Worm (Caenorhabditis elegans) whole organism, L2 larva: Measurements from ENCODE around the gene Y39B6A.27.

Experiments
- F13H6.1 ChIP-seq: sonication (generic microtip); optimal IDR thresholded peaks from 2 replicates; lab custom pipeline; 2016; ENCODE audit warnings: missing genetic modification characterization, missing compliant biosample characterization
- elt-3 ChIP-seq: sonication (generic microtip); optimal IDR thresholded peaks from 2 replicates; lab custom pipeline; 2017; ENCODE audit warnings: missing biosample characterization, missing genetic modification characterization
- fos-1 ChIP-seq: fragments of 150-350 bp; optimal IDR thresholded peaks from 2 replicates; lab custom pipeline; 2014; ENCODE audit warnings: missing biosample characterization, missing genetic modification characterization
- lin-13 ChIP-seq: fragments of 150-350 bp; optimal IDR thresholded peaks from 2 replicates; lab custom pipeline; 2014; ENCODE audit warnings: missing biosample characterization, missing genetic modification reagents, missing genetic modification characterization
- lsy-2 ChIP-seq, 2 experiments: fragments of 150-350 bp in 1 of 2; sonication (generic microtip) in 1 of 2; optimal IDR thresholded peaks; 2 replicates each; lab custom pipeline; 2014 to 2017; ENCODE audit warnings: missing biosample characterization in 2 of 2, missing genetic modification characterization in 2 of 2
- mbf-1 ChIP-seq: sonication (generic microtip); optimal IDR thresholded peaks from 2 replicates; lab custom pipeline; 2017; ENCODE audit warnings: missing biosample characterization, missing genetic modification characterization
- nhr-12 ChIP-seq: fragments of 150-350 bp; optimal IDR thresholded peaks from 2 replicates; lab custom pipeline; 2014; ENCODE audit warnings: missing biosample characterization, missing genetic modification characterization

DNA sequence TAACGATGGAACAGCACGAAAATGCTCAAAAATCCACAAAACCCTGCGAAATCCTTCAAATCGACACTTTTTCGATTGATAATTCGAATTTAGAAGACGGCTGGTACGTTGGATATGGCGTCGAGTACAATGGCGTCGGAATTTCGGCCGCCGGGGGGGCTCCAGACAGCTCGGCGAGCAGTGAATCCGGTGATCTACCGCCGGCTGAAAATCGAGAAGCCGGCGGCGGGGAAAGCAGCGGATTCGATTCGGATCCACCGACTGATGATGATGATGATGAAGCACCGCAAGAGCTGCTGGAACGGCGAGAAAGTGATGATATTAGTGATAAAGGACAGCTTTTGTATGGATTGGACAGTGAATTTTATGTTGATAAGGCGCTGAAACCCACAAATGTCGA, 40.6 kb upstream of the Y39B6A.27 start:
- no peak for TF ChIP-seq lin-13 (GFP tag; lab: Kevin White, UChicago)
- TF ChIP-seq elt-3 = no peak
- TF ChIP-seq mbf-1 = no peak
- TF ChIP-seq F13H6.1 (tag; lab: Kevin White, UChicago) = no peak
- no peak for TF ChIP-seq lsy-2 (tag; optimal IDR thresholded peaks at IDR 0.05; lab: Kevin White, UChicago)
- TF ChIP-seq nhr-12 (tag; lab: Kevin White, UChicago) = no peak
- TF ChIP-seq fos-1 (tag; lab: Kevin White, UChicago) = no peak
